Fruit fly (Drosophila melanogaster): Measurements from ENCODE around the gene CG12104.

CG12104 gene

dm6 chr3L:1569162-1569965, 33.1 kb downstream of the CG12104 start, which contains the start of gene Tmep (continued):
- no peak for TF ChIP-seq CG9139 (GFP tag; optimal IDR thresholded peaks at IDR 0.05)
- TF ChIP-seq Eip93F (GFP tag; optimal IDR thresholded peaks at IDR 0.05), result peak; percentile 10
- no peak for TF ChIP-seq CG6792 (GFP tag; optimal IDR thresholded peaks at IDR 0.05)
- no peak for TF ChIP-seq Hr38 (GFP tag; optimal IDR thresholded peaks at IDR 0.05)
- TF ChIP-seq CG11902 (GFP tag; optimal IDR thresholded peaks at IDR 0.05), result no peak
- no peak for TF ChIP-seq CG16779 (tag; optimal IDR thresholded peaks at IDR 0.05)
- TF ChIP-seq eg (GFP tag; IDR thresholded peaks at IDR 0.05), result peak; percentile 2; the same call in 1 of the 3 replicates
- TF ChIP-seq CG15336 (GFP tag; IDR thresholded peaks at IDR 0.05), result no peak
- peak in 1 of 2 experiments; percentile 22 for TF ChIP-seq ss (GFP tag; optimal IDR thresholded peaks at IDR 0.05)
- TF ChIP-seq Sox102F (GFP tag; optimal IDR thresholded peaks at IDR 0.05), result peak; percentile 28
- TF ChIP-seq CG6854 (GFP tag; optimal IDR thresholded peaks at IDR 0.05), result no peak
- TF ChIP-seq CG8632 (GFP tag; optimal IDR thresholded peaks at IDR 0.05), result peak; percentile 15
- no peak for TF ChIP-seq OdsH (GFP tag; optimal IDR thresholded peaks at IDR 0.05)
- peak; percentile 57 for TF ChIP-seq Eip78C (GFP tag)
- no peak for TF ChIP-seq CG7368 (GFP tag; optimal IDR thresholded peaks at IDR 0.05)
- TF ChIP-seq dac (GFP tag; optimal IDR thresholded peaks at IDR 0.05), result no peak
- no peak for TF ChIP-seq acj6 (GFP tag; optimal IDR thresholded peaks at IDR 0.05)
- TF ChIP-seq CG6808 (GFP tag; optimal IDR thresholded peaks at IDR 0.05), result peak; percentile 9
- no peak for TF ChIP-seq CG4318 (GFP tag; optimal IDR thresholded peaks at IDR 0.05)
- no peak for TF ChIP-seq Eip75B (GFP tag; optimal IDR thresholded peaks at IDR 0.05)
- no peak for TF ChIP-seq CG8119 (GFP tag; IDR thresholded peaks at IDR 0.05)
- TF ChIP-seq vri (GFP tag; optimal IDR thresholded peaks at IDR 0.05), result peak; percentile 66
- no peak for TF ChIP-seq net (GFP tag; optimal IDR thresholded peaks at IDR 0.05)
- no peak for TF ChIP-seq Ets96B (tag; optimal IDR thresholded peaks at IDR 0.05)

- TF ChIP-seq CG31627 (GFP tag; optimal IDR thresholded peaks at IDR 0.05) (peak; percentile 31), Hr4 (GFP tag; optimal IDR thresholded peaks at IDR 0.05) (peak; percentile 42), dsx (GFP tag; optimal IDR thresholded peaks at IDR 0.05; ENCODE audit: poor library complexity, severe bottlenecking) (peak; percentile 28), CG10631 (GFP tag; optimal IDR thresholded peaks at IDR 0.05) (peak; percentile 50), cyc (GFP tag; optimal IDR thresholded peaks at IDR 0.05) (peak; percentile 7), CG16779 (tag; optimal IDR thresholded peaks at IDR 0.05) (peak; percentile 50), CG3919 (GFP tag; optimal IDR thresholded peaks at IDR 0.05) (peak; percentile 29), CG6854 (GFP tag; optimal IDR thresholded peaks at IDR 0.05) (peak; percentile 63), eg (GFP tag; IDR thresholded peaks at IDR 0.05) (0 out of 3 replicates have a peak, but pooled peaks have one; percentile 25), CG6163 (GFP tag; IDR thresholded peaks at IDR 0.05) (peak; percentile 34; the same call in 2 of the 3 replicates), CG6276 (GFP tag; optimal IDR thresholded peaks at IDR 0.05) (no peak), svp (GFP tag) (peak; percentile 57), ss (GFP tag; optimal IDR thresholded peaks at IDR 0.05) (peak; percentile 10 to 20), CG1621 (tag; optimal IDR thresholded peaks at IDR 0.05) (no peak), lz (GFP tag; optimal IDR thresholded peaks at IDR 0.05) (peak; percentile 19), Sox15 (GFP tag; optimal IDR thresholded peaks at IDR 0.05) (peak; percentile 11), CG8119 (GFP tag; IDR thresholded peaks at IDR 0.05) (no peak), OdsH (GFP tag; optimal IDR thresholded peaks at IDR 0.05) (peak; percentile 48), CG15336 (GFP tag; IDR thresholded peaks at IDR 0.05) (peak; percentile 20; the same call in 1 of the 2 replicates), salr (GFP tag; optimal IDR thresholded peaks at IDR 0.05) (no peak), Sox102F (GFP tag; optimal IDR thresholded peaks at IDR 0.05) (peak; percentile 23), vri (GFP tag; optimal IDR thresholded peaks at IDR 0.05) (peak; percentile 52), net (GFP tag; optimal IDR thresholded peaks at IDR 0.05) (peak; percentile 55), Blimp-1 (GFP tag; optimal IDR thresholded peaks at IDR 0.05) (no peak), dac (GFP tag; optimal IDR thresholded peaks at IDR 0.05) (no peak), esn (GFP tag; optimal IDR thresholded peaks at IDR 0.05) (peak; percentile 43), CG3032 (tag; optimal IDR thresholded peaks at IDR 0.05) (peak; percentile 18), Eip78C (GFP tag) (peak; percentile 73)
Observed at dm6 chr3L:1568225-1569161, 34.0 kb downstream of the CG12104 start, which contains the start of gene CG7879. TSS of gene CG7879 (minus strand) at chr3L:1568608.
